Fruit fly (Drosophila melanogaster) whole organism, wandering third instar larva: ENCODE results near the gene CG31793.

ENCODE experiments used
- CG32264 ChIP-seq: fragments of 200-800 bp; sonication (Bioruptor generic); optimal IDR thresholded peaks from 2 replicates; lab custom pipeline; 2016; ENCODE audit warnings: missing biosample characterization, missing genetic modification characterization
- CG9705 ChIP-seq: fragments of 200-800 bp; sonication (Bioruptor generic); optimal IDR thresholded peaks from 2 replicates; lab custom pipeline; 2018; ENCODE audit warnings: missing biosample characterization, mild to moderate bottlenecking, missing genetic modification characterization
- CrebA ChIP-seq: fragments of 200-800 bp; sonication (Bioruptor generic); optimal IDR thresholded peaks from 2 replicates; lab custom pipeline; 2016; ENCODE audit warnings: missing biosample characterization, mild to moderate bottlenecking, missing genetic modification characterization, borderline replicate concordance
- Dfd ChIP-seq: fragments of >200 bp; optimal IDR thresholded peaks from 2 replicates; lab custom pipeline; 2017; ENCODE audit warnings: missing biosample characterization, missing genetic modification characterization
- Dif ChIP-seq: fragments of 200-275, 200-300 bp; sonication (Bioruptor generic); optimal IDR thresholded peaks from 2 replicates; lab custom pipeline; 2018; ENCODE audit warnings: missing biosample characterization, missing genetic modification characterization; ENCODE audit not compliant: partially characterized antibody
- GATAd ChIP-seq: sonication (Bioruptor generic); optimal IDR thresholded peaks from 2 replicates; lab custom pipeline; 2016; ENCODE audit warnings: missing biosample characterization, missing genetic modification characterization
- HLH106 ChIP-seq: fragments of 200-800 bp; optimal IDR thresholded peaks from 3 replicates; lab custom pipeline; 2019; ENCODE audit warnings: missing biosample characterization, mild to moderate bottlenecking, missing genetic modification characterization, moderate library complexity
- Hnf4 ChIP-seq: fragments of 200-800 bp; sonication (Bioruptor generic); optimal IDR thresholded peaks from 2 replicates; lab custom pipeline; 2016; ENCODE audit warnings: missing biosample characterization, mild to moderate bottlenecking, missing genetic modification characterization
- Hr78 ChIP-seq: fragments of >200 bp; optimal IDR thresholded peaks from 2 replicates; lab custom pipeline; 2017; ENCODE audit warnings: missing biosample characterization, missing genetic modification characterization
- Hr83 ChIP-seq: fragments of 200-300 bp; sonication (Bioruptor generic); optimal IDR thresholded peaks from 2 replicates; lab custom pipeline; 2016; ENCODE audit warnings: missing biosample characterization, mild to moderate bottlenecking, missing genetic modification characterization, moderate library complexity; ENCODE audit not compliant: poor library complexity, severe bottlenecking
- Jra ChIP-seq: sonication (Bioruptor generic); optimal IDR thresholded peaks from 2 replicates; lab custom pipeline; 2016; ENCODE audit warnings: missing biosample characterization, missing genetic modification characterization
- Mio ChIP-seq: sonication (Bioruptor generic); optimal IDR thresholded peaks from 2 replicates; lab custom pipeline; 2016; ENCODE audit warnings: missing biosample characterization, missing genetic modification characterization
- Myc ChIP-seq: fragments of >200 bp; optimal IDR thresholded peaks from 2 replicates; lab custom pipeline; 2017
- OdsH ChIP-seq: fragments of 200-800 bp; sonication (Bioruptor generic); optimal IDR thresholded peaks from 2 replicates; lab custom pipeline; 2016; ENCODE audit warnings: missing biosample characterization, mild to moderate bottlenecking, missing genetic modification characterization
- Rel ChIP-seq, 2 experiments: fragments of 200-800 bp; sonication (Bioruptor generic) in 1 of 2; optimal IDR thresholded peaks; 2 replicates in 1 of 2; 3 replicates in 1 of 2; lab custom pipeline; 2016 to 2019; ENCODE audit warnings: mild to moderate bottlenecking in 2 of 2, missing biosample characterization in 2 of 2, missing genetic modification characterization in 2 of 2, moderate library complexity in 1 of 2
- Sp1 ChIP-seq: fragments of 200-800 bp; sonication (Bioruptor generic); optimal IDR thresholded peaks from 3 replicates; lab custom pipeline; 2019; ENCODE audit warnings: missing biosample characterization, mild to moderate bottlenecking, missing genetic modification characterization, moderate library complexity
- Vsx2 ChIP-seq: fragments of 200-300, 225-300 bp; sonication (Bioruptor generic); optimal IDR thresholded peaks from 2 replicates; lab custom pipeline; 2018; ENCODE audit warnings: missing biosample characterization, missing genetic modification characterization; ENCODE audit not compliant: partially characterized antibody
- br ChIP-seq: fragments of 200-800 bp; sonication (Bioruptor generic); optimal IDR thresholded peaks from 2 replicates; lab custom pipeline; 2016; ENCODE audit warnings: missing biosample characterization, missing genetic modification characterization
- brk ChIP-seq: fragments of 200-800 bp; sonication (Bioruptor generic); optimal IDR thresholded peaks from 2 replicates; lab custom pipeline; 2016; ENCODE audit warnings: missing biosample characterization, mild to moderate bottlenecking, missing genetic modification characterization
- dl ChIP-seq, 2 experiments: fragments of 175-275, 200-275 bp in 1 of 2; fragments of 200-275 bp in 1 of 2; sonication (Bioruptor generic); optimal IDR thresholded peaks; lab custom pipeline; 2018; ENCODE audit warnings: mild to moderate bottlenecking in 2 of 2, missing biosample characterization in 2 of 2, missing genetic modification characterization in 2 of 2, moderate library complexity in 2 of 2; ENCODE audit not compliant: partially characterized antibody in 2 of 2, insufficient read depth in 1 of 2
- dsf ChIP-seq: sonication (Bioruptor generic); optimal IDR thresholded peaks from 2 replicates; lab custom pipeline; 2016; ENCODE audit warnings: missing biosample characterization, missing genetic modification characterization, borderline replicate concordance
- ey ChIP-seq: fragments of 200-800 bp; sonication (Bioruptor generic); optimal IDR thresholded peaks from 2 replicates; lab custom pipeline; 2016; ENCODE audit warnings: missing biosample characterization, missing genetic modification characterization
- foxo ChIP-seq, 2 experiments: fragments of 200-800 bp; sonication (Bioruptor generic); optimal IDR thresholded peaks; 2 replicates in 1 of 2; 3 replicates in 1 of 2; lab custom pipeline; 2016 to 2017; ENCODE audit warnings: missing biosample characterization in 2 of 2, missing genetic modification characterization in 2 of 2
- fru ChIP-seq: fragments of 200-800 bp; sonication (Bioruptor generic); optimal IDR thresholded peaks from 3 replicates; lab custom pipeline; 2016; ENCODE audit warnings: missing biosample characterization, mild to moderate bottlenecking, missing genetic modification characterization
- h ChIP-seq: fragments of 200-800 bp; sonication (Bioruptor generic); optimal IDR thresholded peaks from 3 replicates; lab custom pipeline; 2016; ENCODE audit warnings: missing biosample characterization, mild to moderate bottlenecking, missing genetic modification characterization
- jim ChIP-seq: fragments of 175-275, 200-325 bp; sonication (Bioruptor generic); optimal IDR thresholded peaks from 2 replicates; lab custom pipeline; 2016; ENCODE audit warnings: missing biosample characterization, mild to moderate bottlenecking, missing genetic modification characterization
- pan ChIP-seq: fragments of >200 bp; optimal IDR thresholded peaks from 2 replicates; lab custom pipeline; 2017
- psq ChIP-seq: fragments of 200-800 bp; sonication (Bioruptor generic); optimal IDR thresholded peaks from 3 replicates; lab custom pipeline; 2017; ENCODE audit warnings: missing biosample characterization, mild to moderate bottlenecking, missing genetic modification characterization, moderate library complexity
- rgr ChIP-seq: fragments of 200-800 bp; sonication (Bioruptor generic); optimal IDR thresholded peaks from 3 replicates; lab custom pipeline; 2016; ENCODE audit warnings: missing biosample characterization, mild to moderate bottlenecking, missing genetic modification characterization
- sv ChIP-seq: fragments of 200-800 bp; sonication (Bioruptor generic); optimal IDR thresholded peaks from 3 replicates; lab custom pipeline; 2016; ENCODE audit warnings: missing biosample characterization, missing genetic modification characterization
- tai ChIP-seq: sonication (Bioruptor generic); optimal IDR thresholded peaks from 2 replicates; lab custom pipeline; 2016; ENCODE audit warnings: missing biosample characterization, missing genetic modification characterization
- woc ChIP-seq: sonication (Bioruptor generic); optimal IDR thresholded peaks from 2 replicates; lab custom pipeline; 2016; ENCODE audit warnings: missing biosample characterization, mild to moderate bottlenecking, missing genetic modification characterization

Gene CG31793

DNA sequence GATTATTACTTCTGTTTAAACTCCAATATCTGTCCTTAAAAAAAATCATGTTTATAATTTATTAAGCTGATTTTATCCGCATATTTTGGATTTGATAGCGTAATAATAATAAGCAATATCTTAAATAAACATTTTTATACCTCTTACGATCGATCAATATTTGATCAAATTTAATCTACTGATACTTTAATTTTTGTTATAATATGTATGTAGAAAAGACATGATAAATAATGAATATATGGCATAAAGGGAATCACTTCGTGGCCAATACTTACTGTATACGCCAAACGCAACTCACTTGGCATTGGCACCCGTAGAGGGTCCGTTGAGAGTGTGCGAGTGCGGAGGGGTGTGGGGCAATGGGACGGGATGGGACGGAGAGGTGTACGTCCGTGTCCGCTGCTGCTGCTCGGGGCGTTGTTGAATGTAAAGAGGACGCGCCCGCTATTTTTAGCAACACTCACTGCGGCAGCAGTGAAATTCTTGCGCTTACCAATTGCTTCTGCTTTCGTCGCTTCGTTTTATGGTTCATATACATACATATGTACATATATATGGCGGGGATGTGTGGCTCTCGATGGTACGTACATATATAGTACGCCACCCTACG is 33.0 kb downstream of the CG31793 start:
- TF ChIP-seq dl (GFP tag; optimal IDR thresholded peaks at IDR 0.05; lab: Kevin White, UChicago; ENCODE audit: insufficient read depth in 1 of 2, partially characterized antibody in 2 of 2) (no peak), h (GFP tag; lab: Kevin White, UChicago) (peak; percentile 8)

DNA sequence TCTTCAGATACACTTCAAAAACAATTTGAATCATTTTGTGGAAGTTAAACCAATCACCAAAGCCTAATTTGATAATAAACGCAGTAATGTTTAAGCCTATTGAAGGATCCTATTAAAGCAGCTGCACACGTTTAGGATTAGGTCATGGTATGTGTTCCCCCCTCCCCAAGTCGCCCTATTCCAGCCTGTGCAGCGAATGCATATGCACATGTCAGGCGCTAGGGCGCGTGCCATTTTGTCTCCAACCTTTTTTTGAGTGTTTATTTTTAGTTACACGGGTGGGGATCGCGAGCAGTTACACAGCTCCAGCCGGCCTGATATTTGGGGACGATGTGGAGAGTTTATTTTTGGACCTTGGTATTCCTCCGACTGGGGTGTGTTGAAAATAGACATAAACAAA is 33.8 kb downstream of the CG31793 start:
- peak; percentile 4 for TF ChIP-seq h (GFP tag; lab: Kevin White, UChicago)
- TF ChIP-seq Sp1 (GFP tag; lab: Kevin White, UChicago): no peak

DNA sequence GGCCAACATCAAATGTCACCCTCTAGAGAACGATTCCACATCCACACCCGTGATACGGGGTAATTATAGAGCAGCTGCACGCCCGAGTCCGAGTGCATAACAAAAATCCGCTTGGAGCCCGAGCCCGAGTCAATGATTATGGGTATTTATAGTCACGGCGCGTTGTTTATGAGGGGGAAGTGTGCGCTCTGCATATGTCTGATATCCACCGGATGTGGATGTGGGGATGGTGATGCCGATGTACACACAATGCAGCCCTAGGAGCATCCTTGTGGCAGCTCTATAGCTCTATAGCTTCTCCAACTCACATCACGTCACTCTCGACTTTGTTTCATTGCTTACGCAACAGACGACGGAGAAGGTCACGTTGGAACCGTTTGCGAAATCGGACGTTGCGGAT is 34.3 kb downstream of the CG31793 start:
- TF ChIP-seq br (GFP tag; lab: Kevin White, UChicago) (no peak), OdsH (GFP tag; lab: Kevin White, UChicago) (no peak), Dif (GFP tag; lab: Kevin White, UChicago) (no peak), Hnf4 (GFP tag; lab: Kevin White, UChicago) (no peak)
- TF ChIP-seq, all 38 proteins: peak for 0

DNA sequence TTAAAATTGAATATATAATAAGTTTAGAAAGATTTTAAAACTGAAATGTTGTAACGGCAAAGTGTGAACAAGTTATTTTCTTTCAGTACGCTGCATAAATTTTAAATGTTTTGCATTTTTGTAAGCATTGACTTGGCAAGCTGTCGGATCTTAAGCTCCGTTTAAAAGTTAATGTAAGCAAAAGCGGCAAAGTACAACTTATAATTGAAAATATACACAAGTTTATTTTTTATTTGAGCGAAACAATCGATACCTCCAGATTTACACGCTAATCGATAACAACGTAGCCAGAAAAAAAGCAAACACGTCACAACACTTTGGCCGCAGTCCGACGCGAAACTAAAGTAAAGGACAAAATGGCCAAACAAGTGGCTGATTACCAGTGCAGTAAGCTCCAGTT is 38.4 kb downstream of the CG31793 start, which contains the start of gene Catsup:
Gene Catsup, plus strand, starts transcription at position 273 of the 400 bp plus-strand sequence.
- no peak for TF ChIP-seq OdsH (GFP tag; lab: Kevin White, UChicago)
- TF ChIP-seq pan: no peak
- TF ChIP-seq dl (GFP tag; optimal IDR thresholded peaks at IDR 0.05; lab: Kevin White, UChicago; ENCODE audit: insufficient read depth in 1 of 2, partially characterized antibody in 2 of 2): no peak
- TF ChIP-seq psq (GFP tag; lab: Kevin White, UChicago): no peak
- TF ChIP-seq Mio (GFP tag; lab: Kevin White, UChicago): no peak
- no peak for TF ChIP-seq Hr78
- TF ChIP-seq Hr83: no peak
- no peak for TF ChIP-seq brk (GFP tag; lab: Kevin White, UChicago)
- no peak for TF ChIP-seq ey (GFP tag; lab: Kevin White, UChicago)
- TF ChIP-seq Dfd: no peak
- TF ChIP-seq jim: no peak

DNA sequence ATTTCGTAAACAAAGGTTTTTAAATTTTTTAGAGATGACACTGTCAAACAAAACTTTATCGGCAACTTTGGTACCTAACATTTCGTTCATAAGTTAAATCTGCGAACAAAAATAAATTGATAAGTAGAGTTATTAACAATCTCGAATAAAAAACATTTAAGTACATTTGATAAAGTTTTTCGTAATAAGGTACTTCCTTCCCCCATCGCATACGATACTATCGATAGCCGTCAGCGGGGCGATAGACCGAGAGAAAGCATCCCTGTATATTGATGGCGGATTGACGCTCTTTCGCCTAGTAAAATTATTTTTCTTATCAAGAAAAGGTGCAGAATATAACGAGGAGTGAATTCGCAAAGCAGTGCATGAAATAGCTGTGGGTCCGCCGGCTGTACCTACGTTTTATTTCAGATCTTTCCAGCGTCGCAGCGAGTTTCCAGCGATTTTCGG is 42.0 kb downstream of the CG31793 start, which contains the start of the genes Ttc19 and Acn:
Gene Ttc19, minus strand, starts transcription at position 38 of the 450 bp plus-strand sequence.
Gene Acn, plus strand, starts transcription at position 245 of the 450 bp plus-strand sequence.
- TF ChIP-seq dl (GFP tag; optimal IDR thresholded peaks at IDR 0.05; lab: Kevin White, UChicago; ENCODE audit: insufficient read depth in 1 of 2, partially characterized antibody in 2 of 2): no peak
- TF ChIP-seq br (GFP tag; lab: Kevin White, UChicago): peak; percentile 88
- TF ChIP-seq Mio (GFP tag; lab: Kevin White, UChicago): peak; percentile 17
- TF ChIP-seq Rel (GFP tag; optimal IDR thresholded peaks at IDR 0.05; lab: Kevin White, UChicago): no peak
- TF ChIP-seq Rel (tag; optimal IDR thresholded peaks at IDR 0.05; lab: Kevin White, UChicago): peak; percentile 45
- TF ChIP-seq ey (GFP tag; lab: Kevin White, UChicago): peak; percentile 89
- TF ChIP-seq GATAd: peak; percentile 73
- peak; percentile 81 for TF ChIP-seq Sp1 (GFP tag; lab: Kevin White, UChicago)
- peak; percentile 60 to 88 for TF ChIP-seq foxo (GFP tag; optimal IDR thresholded peaks at IDR 0.05; lab: Kevin White, UChicago)
- no peak for TF ChIP-seq Hr78
- TF ChIP-seq CG32264 (GFP tag; lab: Kevin White, UChicago): peak; percentile 76
- no peak for TF ChIP-seq CrebA (GFP tag; lab: Kevin White, UChicago)
- TF ChIP-seq Dif (GFP tag; lab: Kevin White, UChicago): no peak
- peak; percentile 95 for TF ChIP-seq Jra
- TF ChIP-seq Hr83: peak; percentile 66
- TF ChIP-seq pan: no peak
- TF ChIP-seq Myc (lab: Kevin White, UChicago): peak; percentile 41
- peak; percentile 83 for TF ChIP-seq CG9705 (GFP tag; lab: Kevin White, UChicago)
- peak; percentile 83 for TF ChIP-seq HLH106 (tag; lab: Kevin White, UChicago)
- TF ChIP-seq Vsx2 (GFP tag; lab: Kevin White, UChicago): no peak
- peak; percentile 86 for TF ChIP-seq woc
- peak; percentile 90 for TF ChIP-seq rgr (GFP tag; lab: Kevin White, UChicago)
- peak; percentile 93 for TF ChIP-seq dsf
- TF ChIP-seq psq (GFP tag; lab: Kevin White, UChicago): peak; percentile 78
- peak; percentile 75 for TF ChIP-seq OdsH (GFP tag; lab: Kevin White, UChicago)
- no peak for TF ChIP-seq tai
- TF ChIP-seq sv: peak; percentile 82
- peak; percentile 88 for TF ChIP-seq fru (GFP tag; lab: Kevin White, UChicago)
- TF ChIP-seq h (GFP tag; lab: Kevin White, UChicago): peak; percentile 90
